Worm (Caenorhabditis elegans) whole organism, late embryonic: Measurements from ENCODE around the gene tars-1.

Experiments used
- C38D4.7 ChIP-seq: fragments of 200-800 bp; sonication (Bioruptor generic); optimal IDR thresholded peaks from 2 replicates; lab custom pipeline; 2018; ENCODE audit warnings: mild to moderate bottlenecking, missing genetic modification characterization, moderate library complexity, missing compliant biosample characterization
- ama-1 ChIP-seq: fragments of 150-350 bp; optimal IDR thresholded peaks from 2 replicates; lab custom pipeline; 2014
- dve-1 ChIP-seq: sonication (generic microtip); optimal IDR thresholded peaks from 2 replicates; lab custom pipeline; 2017; ENCODE audit warnings: antibody characterized with exemption, mild to moderate bottlenecking, missing genetic modification characterization, missing compliant biosample characterization
- lin-11 ChIP-seq: fragments of 200-800 bp; sonication (Bioruptor generic); optimal IDR thresholded peaks from 2 replicates; lab custom pipeline; 2018; ENCODE audit warnings: mild to moderate bottlenecking, missing genetic modification characterization, missing compliant biosample characterization
- nhr-11 ChIP-seq: fragments of 150-350 bp; optimal IDR thresholded peaks from 2 replicates; lab custom pipeline; 2014; ENCODE audit warnings: missing biosample characterization, missing genetic modification characterization
- nhr-232 ChIP-seq: sonication (generic microtip); optimal IDR thresholded peaks from 2 replicates; lab custom pipeline; 2016; ENCODE audit warnings: missing genetic modification characterization, missing compliant biosample characterization
- odd-2 ChIP-seq: sonication (generic microtip); optimal IDR thresholded peaks from 2 replicates; lab custom pipeline; 2017; ENCODE audit warnings: antibody characterized with exemption, mild to moderate bottlenecking, missing genetic modification characterization, missing compliant biosample characterization
- pha-2 ChIP-seq: sonication (generic microtip); optimal IDR thresholded peaks from 2 replicates; lab custom pipeline; 2017; ENCODE audit warnings: mild to moderate bottlenecking, missing genetic modification characterization, missing compliant biosample characterization
- sox-4 ChIP-seq: sonication (generic microtip); optimal IDR thresholded peaks from 2 replicates; lab custom pipeline; 2017; ENCODE audit warnings: mild to moderate bottlenecking, missing genetic modification characterization, inconsistent platforms, missing compliant biosample characterization
- tbx-2 ChIP-seq: sonication (generic microtip); optimal IDR thresholded peaks from 2 replicates; lab custom pipeline; 2016; ENCODE audit warnings: missing genetic modification characterization, missing compliant biosample characterization
- ttx-3 ChIP-seq: sonication (generic microtip); optimal IDR thresholded peaks from 2 replicates; lab custom pipeline; 2016; ENCODE audit warnings: missing genetic modification reagents, missing genetic modification characterization, missing compliant biosample characterization
- unc-86 ChIP-seq: sonication (generic microtip); optimal IDR thresholded peaks from 2 replicates; lab custom pipeline; 2016; ENCODE audit warnings: missing genetic modification characterization, missing compliant biosample characterization

DNA sequence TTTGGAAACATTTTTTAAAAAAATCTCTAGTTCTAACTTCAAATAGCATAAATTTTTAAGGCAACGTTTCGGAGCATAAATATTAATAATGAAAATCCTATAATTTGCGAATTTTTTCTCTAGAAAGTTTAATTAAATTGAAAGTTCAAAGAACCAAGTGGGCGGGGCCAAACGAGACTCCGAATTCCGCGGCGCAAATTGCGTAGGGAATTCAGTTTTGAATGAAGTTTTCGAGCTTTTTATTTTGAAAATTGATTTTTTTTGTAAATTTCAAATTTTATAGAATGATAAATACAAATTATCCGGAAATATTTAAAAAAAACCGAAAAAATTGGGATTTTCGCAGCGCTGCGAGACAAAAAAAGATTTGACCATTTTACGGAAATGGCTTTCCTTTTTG is 25.4 kb upstream of the tars-1 start:
- TF ChIP-seq C38D4.7 (no peak), pha-2 (tag; lab: Kevin White, UChicago) (no peak), ama-1 (lab: Kevin White, UChicago) (no peak), odd-2 (tag; lab: Kevin White, UChicago) (no peak), tbx-2 (no peak), unc-86 (tag; lab: Kevin White, UChicago) (no peak), nhr-11 (tag; lab: Kevin White, UChicago) (no peak), sox-4 (tag; lab: Kevin White, UChicago) (no peak), nhr-232 (no peak), lin-11 (no peak), dve-1 (no peak), ttx-3 (tag; lab: Kevin White, UChicago) (no peak)
